Worm (Caenorhabditis elegans): ENCODE measurements around the gene C08F1.11.

ce11 chrII:1763072-1763471 lies 21.6 kb downstream of the C08F1.11 start, which contains the start of gene math-28:
- no peak for TF ChIP-seq aly-2 (tag; optimal IDR thresholded peaks at IDR 0.05)
- TF ChIP-seq unc-62 (GFP tag; optimal IDR thresholded peaks at IDR 0.05): no peak
- no peak for TF ChIP-seq nhr-237 (tag; optimal IDR thresholded peaks at IDR 0.05)
- no peak for TF ChIP-seq nhr-12 (tag; optimal IDR thresholded peaks at IDR 0.05)
- no peak for TF ChIP-seq unc-39 (tag; optimal IDR thresholded peaks at IDR 0.05)
- TF ChIP-seq lsy-2 (tag; optimal IDR thresholded peaks at IDR 0.05): no peak
- no peak for TF ChIP-seq snpc-4 (tag; optimal IDR thresholded peaks at IDR 0.05)
- no peak for TF ChIP-seq C34F6.9 (tag; optimal IDR thresholded peaks at IDR 0.05)
- TF ChIP-seq ztf-1 (GFP tag; conservative IDR thresholded peaks at IDR 0.05): no peak
- no peak for TF ChIP-seq ama-1 (optimal IDR thresholded peaks at IDR 0.05)

Measured in whole organism, L2 larva.